Worm (Caenorhabditis elegans) whole organism, L2 larva: ENCODE data around the gene lido-13.

ENCODE experiments used
- R02D3.7 ChIP-seq: fragments of 150-350 bp; optimal IDR thresholded peaks from 2 replicates; lab custom pipeline; 2014; ENCODE audit warnings: missing biosample characterization, missing genetic modification characterization
- alr-1 ChIP-seq: fragments of 150-350 bp; optimal IDR thresholded peaks from 2 replicates; lab custom pipeline; 2014; ENCODE audit warnings: missing biosample characterization, missing genetic modification characterization
- aly-2 ChIP-seq: fragments of 150-350 bp; optimal IDR thresholded peaks from 2 replicates; lab custom pipeline; 2014; ENCODE audit warnings: missing biosample characterization, missing genetic modification characterization
- ama-1 ChIP-seq: fragments of 150-350 bp; optimal IDR thresholded peaks from 2 replicates; lab custom pipeline; 2018; ENCODE audit warnings: inconsistent platforms
- egl-27 ChIP-seq: sonication (generic microtip); optimal IDR thresholded peaks from 3 replicates; lab custom pipeline; 2017; ENCODE audit warnings: missing biosample characterization, missing genetic modification reagents, missing genetic modification characterization
- elt-3 ChIP-seq: sonication (generic microtip); optimal IDR thresholded peaks from 2 replicates; lab custom pipeline; 2017; ENCODE audit warnings: missing biosample characterization, missing genetic modification characterization
- fos-1 ChIP-seq: fragments of 150-350 bp; optimal IDR thresholded peaks from 2 replicates; lab custom pipeline; 2014; ENCODE audit warnings: missing biosample characterization, missing genetic modification characterization
- lin-11 ChIP-seq: fragments of 150-350 bp; sonication (generic microtip); optimal IDR thresholded peaks from 2 replicates; lab custom pipeline; 2014; ENCODE audit warnings: missing biosample characterization, missing genetic modification characterization, inconsistent platforms, mixed read lengths
- nhr-237 ChIP-seq: fragments of 150-350 bp; optimal IDR thresholded peaks from 2 replicates; lab custom pipeline; 2014; ENCODE audit warnings: missing biosample characterization, missing genetic modification characterization
- unc-39 ChIP-seq: fragments of 150-350 bp; optimal IDR thresholded peaks from 2 replicates; lab custom pipeline; 2014; ENCODE audit warnings: missing biosample characterization, missing genetic modification characterization
- unc-62 ChIP-seq: fragments of 150-350 bp; optimal IDR thresholded peaks from 2 replicates; lab custom pipeline; 2014; ENCODE audit warnings: missing biosample characterization, missing genetic modification reagents, missing genetic modification characterization
- ztf-4 ChIP-seq: fragments of 150-350 bp; optimal IDR thresholded peaks from 2 replicates; lab custom pipeline; 2014; ENCODE audit warnings: missing biosample characterization, missing genetic modification characterization

- TF ChIP-seq aly-2 (no peak), R02D3.7 (tag; lab: Kevin White, UChicago) (no peak), lin-11 (no peak), elt-3 (tag; lab: Kevin White, UChicago) (no peak), nhr-237 (tag; lab: Kevin White, UChicago) (no peak), unc-39 (no peak), ztf-4 (no peak), unc-62 (no peak), ama-1 (lab: Kevin White, UChicago) (no peak), alr-1 (tag; lab: Kevin White, UChicago) (no peak), egl-27 (tag; lab: Kevin White, UChicago) (no peak), fos-1 (tag; lab: Kevin White, UChicago) (no peak)
Observed at ce11 chrII:3020899-3021298, 33.2 kb downstream of the lido-13 start.
